Worm (Caenorhabditis elegans): ENCODE data around the gene apc-11.

The apc-11 gene

ce11 chrIII:4612334-4612953, 18.2 kb upstream of the apc-11 start, which contains the start of gene sel-2:
Gene sel-2 (minus strand): TSS chrIII:4612384.
- no peak for TF ChIP-seq tbx-37 (GFP tag; conservative IDR thresholded peaks at IDR 0.05)
- no peak for TF ChIP-seq hnd-1 (tag; optimal IDR thresholded peaks at IDR 0.05)
- TF ChIP-seq tbx-11 (GFP tag; IDR thresholded peaks at IDR 0.05): no peak
- no peak for TF ChIP-seq hmg-4 (GFP tag; optimal IDR thresholded peaks at IDR 0.05)
- TF ChIP-seq ama-1 (optimal IDR thresholded peaks at IDR 0.05): no peak
- TF ChIP-seq ceh-13 (GFP tag; optimal IDR thresholded peaks at IDR 0.05): no peak
- TF ChIP-seq hmbx-1 (tag; optimal IDR thresholded peaks at IDR 0.05): no peak
- no peak for TF ChIP-seq scrt-1 (GFP tag; IDR thresholded peaks at IDR 0.05)
- TF ChIP-seq flt-1 (GFP tag; IDR thresholded peaks at IDR 0.05): no peak
- no peak for TF ChIP-seq aly-1 (tag; optimal IDR thresholded peaks at IDR 0.05)
- TF ChIP-seq F13C5.2 (tag; optimal IDR thresholded peaks at IDR 0.05): no peak
- no peak for TF ChIP-seq pes-1 (GFP tag; IDR thresholded peaks at IDR 0.05)
- no peak for TF ChIP-seq B0310.2 (tag; optimal IDR thresholded peaks at IDR 0.05)
- no peak for TF ChIP-seq tra-4 (tag; optimal IDR thresholded peaks at IDR 0.05)
- no peak for TF ChIP-seq ets-7 (tag; optimal IDR thresholded peaks at IDR 0.05)

DNA sequence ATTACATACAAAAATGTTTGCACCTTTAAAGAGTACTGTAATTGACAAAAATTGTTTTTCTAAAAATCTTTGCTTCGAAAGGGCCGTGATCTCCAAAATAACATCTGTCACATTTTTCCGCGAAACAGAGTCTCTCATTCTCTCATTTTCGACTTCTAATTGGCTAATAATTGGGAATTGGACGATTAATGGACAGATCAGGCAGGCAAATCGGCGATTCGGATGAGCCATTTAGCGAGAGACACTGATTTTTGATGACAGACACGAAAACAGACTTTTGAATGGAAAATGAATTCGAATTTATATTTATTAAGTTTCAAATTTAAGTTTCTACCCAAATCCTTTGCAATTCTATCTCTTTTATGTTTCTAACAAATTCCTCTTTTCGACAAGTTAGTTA, 9.6 kb upstream of the apc-11 start:
- TF ChIP-seq F13C5.2 (tag; optimal IDR thresholded peaks at IDR 0.05): no peak

DNA sequence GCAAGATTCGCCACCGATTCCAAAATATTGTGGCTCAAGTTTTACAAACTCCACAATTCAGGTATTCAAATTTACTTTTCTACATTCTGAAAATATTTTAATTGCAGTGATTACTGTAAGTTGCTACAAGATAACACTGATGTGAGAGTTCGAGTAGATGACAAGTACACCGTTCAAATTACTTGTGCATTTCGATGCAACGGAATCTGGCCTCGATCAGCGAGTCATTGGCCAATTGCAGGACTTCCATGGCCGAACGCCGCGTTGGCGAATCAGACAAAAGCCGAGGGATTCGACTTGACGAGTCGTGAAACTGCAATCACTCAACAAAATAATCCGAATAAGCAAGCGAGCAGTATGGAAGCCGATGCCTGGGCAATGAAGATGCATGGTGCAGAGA, 7.1 kb upstream of the apc-11 start:
- TF ChIP-seq hnd-1 (tag; optimal IDR thresholded peaks at IDR 0.05) (no peak), ets-7 (tag; optimal IDR thresholded peaks at IDR 0.05) (no peak), ama-1 (optimal IDR thresholded peaks at IDR 0.05) (no peak), F13C5.2 (tag; optimal IDR thresholded peaks at IDR 0.05) (no peak), hmg-4 (GFP tag; optimal IDR thresholded peaks at IDR 0.05) (no peak), ceh-13 (GFP tag; optimal IDR thresholded peaks at IDR 0.05) (no peak), aly-1 (tag; optimal IDR thresholded peaks at IDR 0.05) (no peak), tbx-11 (GFP tag; IDR thresholded peaks at IDR 0.05) (no peak), tbx-37 (GFP tag; conservative IDR thresholded peaks at IDR 0.05) (no peak), hmbx-1 (tag; optimal IDR thresholded peaks at IDR 0.05) (no peak), sea-1 (GFP tag; conservative IDR thresholded peaks at IDR 0.05) (no peak), flt-1 (GFP tag; IDR thresholded peaks at IDR 0.05) (no peak), pes-1 (GFP tag; IDR thresholded peaks at IDR 0.05) (no peak)

DNA sequence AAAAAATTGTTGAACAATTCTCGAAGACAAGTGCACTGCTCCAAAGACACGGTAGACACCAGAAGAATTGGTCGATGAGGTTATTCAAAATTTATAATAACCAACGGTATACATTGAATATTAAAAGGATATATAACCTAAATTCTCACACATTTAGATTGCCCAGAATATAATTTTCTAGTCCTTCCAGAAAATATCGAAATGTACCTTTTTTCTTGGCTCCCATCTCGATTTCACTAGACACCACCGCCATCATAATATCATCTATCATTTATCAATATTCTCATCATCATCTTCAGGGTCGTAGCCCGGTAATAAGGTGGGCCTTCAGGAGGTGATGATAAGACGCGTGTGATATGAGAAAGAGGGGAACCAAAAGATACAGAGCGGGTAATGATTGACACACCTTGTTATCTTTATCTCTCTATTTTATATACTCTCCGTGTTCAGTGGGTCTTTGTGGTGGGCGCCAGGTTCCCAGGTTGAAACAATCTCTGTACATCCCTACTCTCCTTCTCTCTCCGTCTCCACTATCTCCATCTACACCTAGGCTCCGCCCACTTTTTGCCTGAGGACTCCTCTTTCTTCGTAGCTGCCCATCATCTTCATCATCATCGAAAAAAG, 6.0 kb upstream of the apc-11 start, which contains the start of gene mab-21:
Gene mab-21 (plus strand): TSS at position 615 of the 624 bp plus-strand sequence.
- no peak for TF ChIP-seq hnd-1 (tag; optimal IDR thresholded peaks at IDR 0.05)
- no peak for TF ChIP-seq aly-1 (tag; optimal IDR thresholded peaks at IDR 0.05)
- no peak for TF ChIP-seq flt-1 (GFP tag; IDR thresholded peaks at IDR 0.05)
- no peak for TF ChIP-seq ama-1 (optimal IDR thresholded peaks at IDR 0.05)
- TF ChIP-seq sea-1 (GFP tag; conservative IDR thresholded peaks at IDR 0.05): no peak
- TF ChIP-seq B0310.2 (tag; optimal IDR thresholded peaks at IDR 0.05): no peak
- no peak for TF ChIP-seq ceh-36 (tag; optimal IDR thresholded peaks at IDR 0.05)
- TF ChIP-seq tbx-11 (GFP tag; IDR thresholded peaks at IDR 0.05): no peak
- TF ChIP-seq tbx-37 (GFP tag; conservative IDR thresholded peaks at IDR 0.05): no peak
- TF ChIP-seq hmg-4 (GFP tag; optimal IDR thresholded peaks at IDR 0.05): no peak
- no peak for TF ChIP-seq tra-4 (tag; optimal IDR thresholded peaks at IDR 0.05)

DNA sequence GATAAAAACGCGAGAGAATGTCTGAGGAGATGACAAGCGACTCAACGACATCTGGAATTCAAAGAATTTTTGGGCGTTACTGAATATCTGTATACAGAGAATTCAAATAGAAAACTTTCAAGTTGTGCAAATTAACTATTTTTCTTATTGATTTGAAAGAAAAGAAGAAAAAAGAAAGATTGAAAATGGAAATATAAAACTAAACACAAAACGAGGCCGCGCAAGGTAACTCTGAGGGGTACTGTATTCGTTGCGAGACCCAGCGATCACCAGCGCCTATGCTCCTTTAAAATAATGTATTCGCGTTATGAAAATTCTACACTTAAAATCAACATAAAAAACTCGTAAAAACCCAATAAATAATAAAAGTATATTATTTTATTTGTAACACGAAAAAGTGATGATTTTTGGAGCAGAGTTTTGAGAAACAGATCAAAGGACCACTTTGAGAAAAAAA, 1.6 kb upstream of the apc-11 start, which contains the start of gene asb-1:
Gene asb-1 (minus strand): TSS at position 51 of the 457 bp plus-strand sequence.
- TF ChIP-seq aly-1 (tag; optimal IDR thresholded peaks at IDR 0.05): no peak
- no peak for TF ChIP-seq B0310.2 (tag; optimal IDR thresholded peaks at IDR 0.05)
- no peak for TF ChIP-seq hmbx-1 (tag; optimal IDR thresholded peaks at IDR 0.05)
- TF ChIP-seq tbx-37 (GFP tag; conservative IDR thresholded peaks at IDR 0.05): no peak
- no peak for TF ChIP-seq pes-1 (GFP tag; IDR thresholded peaks at IDR 0.05)
- no peak for TF ChIP-seq ceh-36 (tag; optimal IDR thresholded peaks at IDR 0.05)
- no peak for TF ChIP-seq tbx-11 (GFP tag; IDR thresholded peaks at IDR 0.05)
- TF ChIP-seq ceh-13 (GFP tag; optimal IDR thresholded peaks at IDR 0.05): no peak
- TF ChIP-seq sea-1 (GFP tag; conservative IDR thresholded peaks at IDR 0.05): no peak
- no peak for TF ChIP-seq flt-1 (GFP tag; IDR thresholded peaks at IDR 0.05)
- no peak for TF ChIP-seq scrt-1 (GFP tag; IDR thresholded peaks at IDR 0.05)
- TF ChIP-seq tra-4 (tag; optimal IDR thresholded peaks at IDR 0.05): no peak
- no peak for TF ChIP-seq hnd-1 (tag; optimal IDR thresholded peaks at IDR 0.05)
- no peak for TF ChIP-seq hmg-4 (GFP tag; optimal IDR thresholded peaks at IDR 0.05)
- TF ChIP-seq ama-1 (optimal IDR thresholded peaks at IDR 0.05): no peak

- no peak for TF ChIP-seq ceh-36 (tag; optimal IDR thresholded peaks at IDR 0.05)
- TF ChIP-seq ets-7 (tag; optimal IDR thresholded peaks at IDR 0.05): no peak
- no peak for TF ChIP-seq aly-1 (tag; optimal IDR thresholded peaks at IDR 0.05)
- no peak for TF ChIP-seq B0310.2 (tag; optimal IDR thresholded peaks at IDR 0.05)
- no peak for TF ChIP-seq ama-1 (optimal IDR thresholded peaks at IDR 0.05)
- no peak for TF ChIP-seq F13C5.2 (tag; optimal IDR thresholded peaks at IDR 0.05)
- no peak for TF ChIP-seq tra-4 (tag; optimal IDR thresholded peaks at IDR 0.05)
- no peak for TF ChIP-seq hmg-4 (GFP tag; optimal IDR thresholded peaks at IDR 0.05)
- TF ChIP-seq ceh-13 (GFP tag; optimal IDR thresholded peaks at IDR 0.05): no peak
- TF ChIP-seq flt-1 (GFP tag; IDR thresholded peaks at IDR 0.05): no peak
- no peak for TF ChIP-seq tbx-11 (GFP tag; IDR thresholded peaks at IDR 0.05)
- no peak for TF ChIP-seq hmbx-1 (tag; optimal IDR thresholded peaks at IDR 0.05)
- no peak for TF ChIP-seq tbx-37 (GFP tag; conservative IDR thresholded peaks at IDR 0.05)
- no peak for TF ChIP-seq sea-1 (GFP tag; conservative IDR thresholded peaks at IDR 0.05)
- no peak for TF ChIP-seq hnd-1 (tag; optimal IDR thresholded peaks at IDR 0.05)
- no peak for TF ChIP-seq pes-1 (GFP tag; IDR thresholded peaks at IDR 0.05)
- TF ChIP-seq scrt-1 (GFP tag; IDR thresholded peaks at IDR 0.05): no peak
Observed at ce11 chrIII:4594762-4595523, 719 bp upstream of the apc-11 start.

Measured in whole organism, early embryonic.